Fruit fly (Drosophila melanogaster) S2 (cell line): Measurements from ENCODE around the gene Ltn1.

Source experiments
- CG8478 ChIP-seq: fragments of >200 bp; optimal IDR thresholded peaks from 2 replicates; lab custom pipeline; 2018
- CTCF ChIP-seq, 2 experiments: fragments of >200 bp; optimal IDR thresholded peaks; 2 replicates each; lab custom pipeline; 2018

dm6 chr3L:19497623-19498022 lies 54.5 kb downstream of the Ltn1 start, which contains the start of gene CG9449:
- TF ChIP-seq CG8478 (lab: Kevin White, UChicago) (no peak), CTCF (optimal IDR thresholded peaks at IDR 0.05; lab: Kevin White, UChicago) (no peak)
